Worm (Caenorhabditis elegans): Measurements from ENCODE around the gene tbx-7.

ce11 chrIII:6006453-6006852 lies 21.9 kb downstream of the tbx-7 start:
- TF ChIP-seq unc-62 (GFP tag; optimal IDR thresholded peaks at IDR 0.05) (no peak), ztf-11 (tag; optimal IDR thresholded peaks at IDR 0.05) (no peak), sptf-1 (tag; optimal IDR thresholded peaks at IDR 0.05) (no peak), unc-39 (tag; optimal IDR thresholded peaks at IDR 0.05) (no peak), ceh-83 (GFP tag; optimal IDR thresholded peaks at IDR 0.05) (no peak), pha-4 (tag; optimal IDR thresholded peaks at IDR 0.05) (no peak)
